Fruit fly (Drosophila melanogaster): ENCODE measurements around the gene CG13004.

CG13004 gene

DNA sequence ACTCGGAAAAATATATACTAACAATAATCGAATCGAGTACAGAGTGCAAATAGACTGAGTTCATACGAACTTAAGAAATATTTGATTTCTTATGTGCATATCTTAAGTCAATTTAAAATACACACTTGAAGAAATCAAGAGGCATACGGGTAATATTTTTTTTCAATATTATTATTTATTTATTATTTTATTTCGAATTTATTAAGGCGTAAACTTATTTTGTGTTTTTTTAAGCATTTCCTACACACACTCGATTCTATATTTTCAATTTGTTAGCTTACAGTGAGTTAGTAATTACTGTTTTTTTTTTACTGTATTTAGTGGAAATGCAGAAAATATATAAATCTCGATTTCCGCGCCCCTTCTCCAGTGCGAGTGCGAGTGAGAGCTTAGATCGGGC is 22.1 kb downstream of the CG13004 start (continued):
- TF ChIP-seq cg (GFP tag; optimal IDR thresholded peaks at IDR 0.05) = no peak

DNA sequence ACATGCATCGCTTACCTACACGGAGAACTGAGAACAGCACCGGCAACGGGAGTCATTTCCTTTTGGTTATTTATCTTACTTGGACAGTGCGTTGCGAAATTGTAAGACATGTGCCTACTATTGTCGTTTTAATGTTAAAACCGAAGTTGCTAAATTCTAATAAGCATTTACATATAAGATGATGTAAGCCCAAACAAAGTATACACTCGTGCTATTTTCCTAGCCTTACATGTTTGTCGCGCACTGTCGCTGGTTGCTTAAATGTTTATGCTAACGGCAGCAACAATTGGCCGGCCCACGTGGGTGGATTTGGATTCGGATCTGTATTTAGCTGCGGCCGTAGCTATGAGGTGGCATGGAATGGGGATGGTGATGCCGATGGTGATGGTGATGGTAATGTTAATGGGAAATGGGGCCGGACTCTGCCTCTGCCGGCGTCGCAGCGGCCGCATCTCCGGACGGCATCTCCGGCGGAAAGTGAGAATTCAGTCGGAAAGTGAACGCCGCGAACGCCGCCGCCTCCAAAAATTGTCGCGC is 24.0 kb downstream of the CG13004 start, which contains the start of gene CG4829:
Gene CG4829, plus strand, starts transcription at position 487 of the 537 bp plus-strand sequence.
- 0 out of 2 replicates have a peak, but pooled peaks have one; percentile 49 for TF ChIP-seq CG16779 (GFP tag; IDR thresholded peaks at IDR 0.05)
- TF ChIP-seq CG9876 (GFP tag; optimal IDR thresholded peaks at IDR 0.05) = peak; percentile 31
- peak; percentile 86 for TF ChIP-seq Aef1 (GFP tag; IDR thresholded peaks at IDR 0.05)
- TF ChIP-seq lbe (GFP tag; optimal IDR thresholded peaks at IDR 0.05) = no peak
- peak; percentile 86 for TF ChIP-seq CG13624 (GFP tag; optimal IDR thresholded peaks at IDR 0.05)
- peak; percentile 87 for TF ChIP-seq tgo (GFP tag; IDR thresholded peaks at IDR 0.05)
- TF ChIP-seq CG6689 (GFP tag; IDR thresholded peaks at IDR 0.05) = peak; percentile 87
- peak; percentile 86 for TF ChIP-seq CG11247 (GFP tag; IDR thresholded peaks at IDR 0.05)
- TF ChIP-seq Nf-YA (GFP tag; IDR thresholded peaks at IDR 0.05) = peak; percentile 72
- no peak for TF ChIP-seq CG34224 (GFP tag; IDR thresholded peaks at IDR 0.05; ENCODE audit: partially characterized antibody)
- peak; percentile 33 for TF ChIP-seq CG30020 (tag; optimal IDR thresholded peaks at IDR 0.05)
- peak; percentile 68 for TF ChIP-seq sima (GFP tag; optimal IDR thresholded peaks at IDR 0.05)
- TF ChIP-seq CG7928 (GFP tag; optimal IDR thresholded peaks at IDR 0.05) = peak; percentile 61
- TF ChIP-seq dm (GFP tag; optimal IDR thresholded peaks at IDR 0.05) = peak; percentile 74
- peak; percentile 86 for TF ChIP-seq danr (GFP tag; IDR thresholded peaks at IDR 0.05)
- peak; percentile 86 for TF ChIP-seq CG5245 (GFP tag; optimal IDR thresholded peaks at IDR 0.05)
- TF ChIP-seq CG3407 (GFP tag; optimal IDR thresholded peaks at IDR 0.05) = peak; percentile 75
- TF ChIP-seq gfzf (GFP tag; optimal IDR thresholded peaks at IDR 0.05) = no peak
- TF ChIP-seq mirr (GFP tag; optimal IDR thresholded peaks at IDR 0.05) = peak; percentile 87
- no peak for TF ChIP-seq CG7745 (tag; optimal IDR thresholded peaks at IDR 0.05)
- TF ChIP-seq tna (GFP tag; IDR thresholded peaks at IDR 0.05; ENCODE audit: partially characterized antibody) = no peak
- no peak for TF ChIP-seq Lpt (GFP tag; optimal IDR thresholded peaks at IDR 0.05)
- TF ChIP-seq CG17385 (GFP tag; optimal IDR thresholded peaks at IDR 0.05) = peak; percentile 85
- peak; percentile 83 for TF ChIP-seq mam (GFP tag; optimal IDR thresholded peaks at IDR 0.05)
- TF ChIP-seq pfk (GFP tag; optimal IDR thresholded peaks at IDR 0.05) = peak; percentile 7
- peak; percentile 76 for TF ChIP-seq al (GFP tag; IDR thresholded peaks at IDR 0.05)
- TF ChIP-seq CG1792 (GFP tag; optimal IDR thresholded peaks at IDR 0.05) = peak; percentile 76
- peak; percentile 87 for TF ChIP-seq CG18262 (tag; optimal IDR thresholded peaks at IDR 0.05)
- TF ChIP-seq sr (GFP tag; IDR thresholded peaks at IDR 0.05) = peak; percentile 92
- peak; percentile 92 for TF ChIP-seq CG11504 (tag; optimal IDR thresholded peaks at IDR 0.05)
- TF ChIP-seq Oli (tag; optimal IDR thresholded peaks at IDR 0.05) = peak; percentile 91
- peak; percentile 84 for TF ChIP-seq CG32532 (GFP tag; IDR thresholded peaks at IDR 0.05)
- peak; percentile 10 for TF ChIP-seq CG15073 (GFP tag; optimal IDR thresholded peaks at IDR 0.05)
- peak; percentile 78 for TF ChIP-seq CG10959 (GFP tag; IDR thresholded peaks at IDR 0.05)
- peak; percentile 82 for TF ChIP-seq pb (GFP tag; optimal IDR thresholded peaks at IDR 0.05)
- TF ChIP-seq CG10979 (tag; optimal IDR thresholded peaks at IDR 0.05) = peak; percentile 88
- peak; percentile 79 for TF ChIP-seq CG10274 (GFP tag; optimal IDR thresholded peaks at IDR 0.05)
- TF ChIP-seq fd64A (GFP tag; optimal IDR thresholded peaks at IDR 0.05) = peak; percentile 82
- TF ChIP-seq peb (GFP tag; IDR thresholded peaks at IDR 0.05) = peak; percentile 51; the same call in 1 of the 2 replicates
- TF ChIP-seq TFAM (GFP tag; optimal IDR thresholded peaks at IDR 0.05) = no peak
- TF ChIP-seq CG17802 (tag; optimal IDR thresholded peaks at IDR 0.05) = peak; percentile 63
- TF ChIP-seq Gug (GFP tag; IDR thresholded peaks at IDR 0.05) = peak; percentile 80
- peak; percentile 75 for TF ChIP-seq CG1602 (GFP tag; optimal IDR thresholded peaks at IDR 0.05)
- peak; percentile 48; the same call in 1 of the 2 replicates for TF ChIP-seq dimm (GFP tag; IDR thresholded peaks at IDR 0.05)
- TF ChIP-seq zen2 (GFP tag; IDR thresholded peaks at IDR 0.05; ENCODE audit: partially characterized antibody) = no peak
- TF ChIP-seq hth (optimal IDR thresholded peaks at IDR 0.05) = no peak
- TF ChIP-seq sens (GFP tag) = peak; percentile 97
- TF ChIP-seq CG10366 (GFP tag; IDR thresholded peaks at IDR 0.05) = peak; percentile 87
- no peak for TF ChIP-seq Sin3A (optimal IDR thresholded peaks at IDR 0.05)

Data from whole organism, embryonic.